Worm (Caenorhabditis elegans) whole organism, L4 larva: ENCODE measurements around the gene fbxa-76.
A peak's percentile ranks its signal among the peaks of the same experiment; 100 is the strongest.
"Not testable (repeated sequence)": the region's sequence is repeated elsewhere in the genome, so short reads cannot be mapped to it uniquely, and the experiment has no call there.

Experiments
- F44E2.7 ChIP-seq: fragments of 200-800 bp; sonication (Bioruptor generic); IDR thresholded peaks from 2 replicates; pipeline ENCODE4 v2.1.2; 2022; ENCODE audit warnings: missing genetic modification characterization, missing compliant biosample characterization
- F49E8.2 ChIP-seq: sonication (generic microtip); optimal IDR thresholded peaks from 2 replicates; lab custom pipeline; 2016; ENCODE audit warnings: missing compliant biosample characterization, mild to moderate bottlenecking, missing genetic modification characterization, borderline replicate concordance
- Y105C5A.15 ChIP-seq: fragments of 200-800 bp; sonication (Bioruptor generic); IDR thresholded peaks from 2 replicates; pipeline ENCODE4 v1.3.6; 2022; ENCODE audit warnings: missing genetic modification characterization, missing compliant biosample characterization
- ZK546.5 ChIP-seq, 2 experiments: sonication (generic microtip); optimal IDR thresholded peaks; 2 replicates each; lab custom pipeline; 2017; ENCODE audit warnings: missing biosample characterization in 2 of 2, missing genetic modification characterization in 2 of 2
- aha-1 ChIP-seq: fragments of 150-350 bp; peaks from one replicate; lab custom pipeline; 2014; ENCODE audit warnings: missing biosample characterization, missing genetic modification characterization
- aly-2 ChIP-seq: sonication (generic microtip); optimal IDR thresholded peaks from 2 replicates; lab custom pipeline; 2018; ENCODE audit warnings: missing biosample characterization, missing genetic modification characterization
- ceh-44 ChIP-seq: fragments of 200-800 bp; sonication (Bioruptor generic); IDR thresholded peaks from 2 replicates; pipeline ENCODE4 v1.3.6; 2022; ENCODE audit warnings: missing genetic modification reagents, missing genetic modification characterization, missing compliant biosample characterization
- ces-1 ChIP-seq: fragments of 150-350 bp; sonication (generic microtip); optimal IDR thresholded peaks from 4 replicates; lab custom pipeline; 2014; ENCODE audit warnings: missing biosample characterization, missing genetic modification reagents, missing genetic modification characterization
- ctbp-1 ChIP-seq: fragments of 200-800 bp; sonication (Bioruptor generic); IDR thresholded peaks from 2 replicates; pipeline ENCODE4 v1.3.6; 2022; ENCODE audit warnings: missing genetic modification reagents, missing genetic modification characterization, missing compliant biosample characterization
- daf-16 ChIP-seq, 3 experiments: sonication (generic microtip); optimal IDR thresholded peaks; 2 replicates each; lab custom pipeline; 2016 to 2017; ENCODE audit warnings: missing genetic modification characterization in 3 of 3, missing genetic modification reagents in 3 of 3, mild to moderate bottlenecking in 2 of 3, missing compliant biosample characterization in 2 of 3, missing biosample characterization in 1 of 3, moderate library complexity in 1 of 3
- daf-8 ChIP-seq: fragments of 200-800 bp; sonication (Bioruptor generic); IDR thresholded peaks from 2 replicates; pipeline ENCODE4 v1.3.6; 2022; ENCODE audit warnings: missing genetic modification characterization, missing compliant biosample characterization
- dmd-6 ChIP-seq: fragments of 200-800 bp; sonication (Bioruptor generic); IDR thresholded peaks from 2 replicates; pipeline ENCODE4 v1.3.6; 2022; ENCODE audit warnings: missing genetic modification reagents, missing genetic modification characterization, missing compliant biosample characterization
- dmd-9 ChIP-seq: fragments of 200-800 bp; sonication (Bioruptor generic); IDR thresholded peaks from 2 replicates; pipeline ENCODE4 v1.3.6; 2022; ENCODE audit warnings: missing genetic modification reagents, missing genetic modification characterization, missing compliant biosample characterization
- dve-1 ChIP-seq: sonication (generic microtip); optimal IDR thresholded peaks from 2 replicates; lab custom pipeline; 2017; ENCODE audit warnings: antibody characterized with exemption, mild to moderate bottlenecking, missing genetic modification characterization, missing compliant biosample characterization; ENCODE audit not compliant: insufficient read depth
- gei-8 ChIP-seq: fragments of 200-800 bp; sonication (Bioruptor generic); optimal IDR thresholded peaks from 2 replicates; lab custom pipeline; 2018; ENCODE audit warnings: mild to moderate bottlenecking, missing genetic modification characterization, missing compliant biosample characterization
- hlh-11 ChIP-seq: fragments of 200-800 bp; sonication (Bioruptor generic); optimal IDR thresholded peaks from 2 replicates; lab custom pipeline; 2018; ENCODE audit warnings: mild to moderate bottlenecking, missing genetic modification characterization, missing compliant biosample characterization
- lin-1 ChIP-seq: fragments of 200-800 bp; sonication (Bioruptor generic); IDR thresholded peaks from 2 replicates; pipeline ENCODE4 v1.3.6; 2022; ENCODE audit warnings: missing genetic modification reagents, missing genetic modification characterization, missing compliant biosample characterization
- lin-39 ChIP-seq: fragments of 150-350 bp; optimal IDR thresholded peaks from 2 replicates; lab custom pipeline; 2014; ENCODE audit warnings: missing biosample characterization, missing genetic modification reagents, missing genetic modification characterization
- mxl-2 ChIP-seq: fragments of 200-800 bp; sonication (Bioruptor generic); conservative IDR thresholded peaks from 2 replicates; pipeline ENCODE4 v1.3.6; 2022; ENCODE audit warnings: missing genetic modification reagents, missing genetic modification characterization, missing compliant biosample characterization
- nhr-10 ChIP-seq: fragments of 150-350 bp; optimal IDR thresholded peaks from 2 replicates; lab custom pipeline; 2014; ENCODE audit warnings: missing biosample characterization, missing genetic modification characterization
- nhr-11 ChIP-seq: fragments of 150-350 bp; optimal IDR thresholded peaks from 2 replicates; lab custom pipeline; 2014; ENCODE audit warnings: missing biosample characterization, missing genetic modification characterization
- nhr-111 ChIP-seq: fragments of 200-800 bp; sonication (Bioruptor generic); optimal IDR thresholded peaks from 2 replicates; lab custom pipeline; 2018; ENCODE audit warnings: mild to moderate bottlenecking, missing genetic modification characterization, missing compliant biosample characterization
- nhr-28 ChIP-seq: fragments of 150-350 bp; optimal IDR thresholded peaks from 2 replicates; lab custom pipeline; 2014; ENCODE audit warnings: missing biosample characterization, missing genetic modification characterization
- php-3 ChIP-seq: fragments of 200-800 bp; sonication (Bioruptor generic); IDR thresholded peaks from 2 replicates; pipeline ENCODE4 v1.3.6; 2022; ENCODE audit warnings: missing genetic modification reagents, missing genetic modification characterization, missing compliant biosample characterization
- pqm-1 ChIP-seq: sonication (generic microtip); optimal IDR thresholded peaks from 2 replicates; lab custom pipeline; 2017; ENCODE audit warnings: missing biosample characterization, missing genetic modification characterization
- saeg-2 ChIP-seq: fragments of 200-800 bp; sonication (Bioruptor generic); IDR thresholded peaks from 2 replicates; pipeline ENCODE4 v1.3.6; 2022; ENCODE audit warnings: missing genetic modification reagents, missing genetic modification characterization, missing compliant biosample characterization
- skn-1 ChIP-seq: fragments of 150-350 bp; optimal IDR thresholded peaks from 2 replicates; lab custom pipeline; 2014; ENCODE audit warnings: missing biosample characterization, missing genetic modification characterization
- snpc-1.2 ChIP-seq: fragments of 200-800 bp; sonication (Bioruptor generic); IDR thresholded peaks from 2 replicates; pipeline ENCODE4 v1.3.6; 2022; ENCODE audit warnings: missing genetic modification reagents, missing genetic modification characterization, missing compliant biosample characterization
- spr-3 ChIP-seq: fragments of 200-800 bp; sonication (Bioruptor generic); optimal IDR thresholded peaks from 2 replicates; lab custom pipeline; 2018; ENCODE audit warnings: mild to moderate bottlenecking, missing genetic modification characterization, missing compliant biosample characterization
- tra-1 ChIP-seq: fragments of 200-800 bp; sonication (Bioruptor generic); IDR thresholded peaks from 2 replicates; pipeline ENCODE4 v1.3.6; 2022; ENCODE audit warnings: missing genetic modification reagents, missing genetic modification characterization, missing compliant biosample characterization
- zag-1 ChIP-seq: fragments of 150-350 bp; optimal IDR thresholded peaks from 2 replicates; lab custom pipeline; 2014; ENCODE audit warnings: missing biosample characterization, missing genetic modification characterization
- ztf-7 ChIP-seq: fragments of 150-350 bp; optimal IDR thresholded peaks from 2 replicates; lab custom pipeline; 2014; ENCODE audit warnings: missing biosample characterization, missing genetic modification characterization

Gene fbxa-76

DNA sequence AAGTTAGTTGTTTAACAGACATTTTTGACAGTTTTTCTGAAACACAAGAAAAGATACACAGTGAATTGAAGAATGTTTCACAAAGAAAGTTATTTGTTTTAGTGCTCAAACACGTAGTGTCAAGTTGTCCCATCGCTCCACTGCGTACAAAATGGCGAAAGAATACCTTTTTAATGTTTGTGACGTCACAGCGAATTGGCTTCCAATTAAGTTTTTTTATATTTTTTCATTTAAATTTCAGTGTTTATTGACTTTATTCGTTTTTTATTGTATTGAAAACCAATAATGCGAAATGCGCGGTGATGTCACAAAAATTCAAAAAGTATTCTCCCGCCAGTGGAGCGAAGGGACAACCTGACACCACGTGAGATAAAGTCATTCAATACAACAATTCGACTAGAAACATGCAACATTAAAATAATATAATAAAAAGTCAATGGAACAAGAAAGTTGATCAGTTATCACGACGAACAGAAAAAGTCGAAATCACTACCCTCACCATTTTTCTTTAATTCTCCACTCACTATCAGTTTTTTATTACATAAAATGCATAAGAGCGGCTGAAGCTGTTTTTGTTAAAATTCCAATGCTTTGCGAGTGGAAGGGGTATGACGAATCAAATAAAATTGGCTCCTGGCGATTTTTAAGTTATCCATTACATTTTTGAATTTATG is 24.8 kb upstream of the fbxa-76 start, which contains the start of gene fbxa-29 (continued):
- TF ChIP-seq nhr-111 (GFP tag; lab: Kevin White, UChicago) (no peak), spr-3 (GFP tag; lab: Kevin White, UChicago) (no peak), dmd-6 (0 out of 2 replicates have a peak, but pooled peaks have one; percentile 10), nhr-10 (tag; lab: Kevin White, UChicago) (no peak)

DNA sequence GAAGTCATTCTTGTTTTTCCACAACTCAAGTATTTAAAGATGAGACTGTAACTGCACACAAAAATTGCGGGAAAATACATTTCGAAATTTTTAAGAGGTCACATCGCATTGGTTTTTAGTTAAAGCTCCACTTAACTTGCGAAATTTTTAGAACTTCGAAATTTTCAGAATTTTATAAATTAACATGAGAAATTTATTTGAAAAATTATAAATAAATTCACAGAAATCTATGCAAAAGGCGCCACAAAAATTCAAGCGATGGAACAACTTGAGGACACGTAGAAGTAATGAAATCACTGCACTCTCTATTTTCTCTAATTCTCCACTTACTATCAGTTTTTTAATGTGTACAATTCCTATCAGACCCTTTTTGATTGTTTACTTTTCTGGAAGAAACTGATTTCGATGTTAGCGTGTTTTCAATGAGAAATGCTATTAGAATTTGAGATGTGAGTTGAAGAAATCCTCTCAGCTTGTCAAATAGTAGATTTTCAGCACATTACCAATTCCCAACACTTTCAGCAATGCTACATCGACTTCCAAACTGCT is 22.5 kb upstream of the fbxa-76 start, which contains the start of gene fbxa-31:
TSS of gene fbxa-31 (minus strand) at position 51 of the 549 bp plus-strand sequence.
- no peak for TF ChIP-seq daf-16 (GFP tag; optimal IDR thresholded peaks at IDR 0.05; lab: Kevin White, UChicago)
- TF ChIP-seq daf-16 (tag; optimal IDR thresholded peaks at IDR 0.05; lab: Kevin White, UChicago) = peak; percentile 75
- TF ChIP-seq ZK546.5 (tag; optimal IDR thresholded peaks at IDR 0.05; lab: Kevin White, UChicago) = no peak
- TF ChIP-seq ctbp-1 = no peak
- TF ChIP-seq F49E8.2 (tag; lab: Kevin White, UChicago) = no peak
- TF ChIP-seq nhr-28 = peak; percentile 29
- no peak for TF ChIP-seq dve-1 (tag; lab: Kevin White, UChicago)
- no peak for TF ChIP-seq nhr-11 (tag; lab: Kevin White, UChicago)
- TF ChIP-seq aly-2 (tag; lab: Kevin White, UChicago) = no peak
- TF ChIP-seq tra-1 (GFP tag; lab: Robert Waterston, UW) = no peak
- TF ChIP-seq saeg-2 (GFP tag; lab: Robert Waterston, UW) = no peak
- TF ChIP-seq ces-1 (GFP tag; lab: Kevin White, UChicago) = no peak
- peak; percentile 40 for TF ChIP-seq aha-1 (tag; lab: Kevin White, UChicago)
- no peak for TF ChIP-seq lin-39 (tag; lab: Kevin White, UChicago)
- no peak for TF ChIP-seq lin-1 (GFP tag; lab: Robert Waterston, UW)
- peak; percentile 1 for TF ChIP-seq hlh-11 (tag; lab: Kevin White, UChicago)
- TF ChIP-seq pqm-1 = peak; percentile 73
- TF ChIP-seq zag-1 = no peak

DNA sequence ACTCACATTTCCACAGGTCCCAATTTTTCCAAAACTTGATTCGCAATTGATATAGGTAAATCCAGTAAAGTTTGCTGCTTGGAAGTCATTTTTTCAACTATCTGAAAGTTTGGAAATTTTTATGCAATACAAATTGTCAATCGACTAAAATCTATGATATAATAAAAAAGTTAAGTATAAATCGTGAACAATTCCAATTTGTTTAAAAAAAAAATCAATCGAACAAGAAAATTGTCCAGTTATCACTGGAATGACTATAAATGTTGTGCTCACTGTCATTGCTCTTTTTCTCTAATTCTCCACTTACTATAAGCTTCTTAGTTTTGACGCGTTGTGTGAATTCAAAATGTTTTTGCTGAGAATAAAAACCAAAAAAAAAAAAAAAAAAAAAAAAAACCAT is 20.2 kb upstream of the fbxa-76 start, which contains the start of gene fbxa-32:
TSS of gene fbxa-32 (minus strand) at position 101 of the 400 bp plus-strand sequence.
- TF ChIP-seq skn-1 (tag; lab: Kevin White, UChicago) (no peak), nhr-111 (GFP tag; lab: Kevin White, UChicago) (no peak), dmd-9 (GFP tag; lab: Robert Waterston, UW) (no peak), nhr-28 (peak; percentile 25), gei-8 (GFP tag; lab: Kevin White, UChicago) (no peak), pqm-1 (peak; percentile 15), dve-1 (tag; lab: Kevin White, UChicago) (peak; percentile 48), mxl-2 (GFP tag; lab: Robert Waterston, UW) (no peak), ceh-44 (no peak), dmd-6 (0 out of 2 replicates have a peak, but pooled peaks have one; percentile 6), php-3 (GFP tag; lab: Robert Waterston, UW) (no peak), daf-16 (GFP tag; optimal IDR thresholded peaks at IDR 0.05; lab: Kevin White, UChicago) (no peak), daf-16 (tag; optimal IDR thresholded peaks at IDR 0.05; lab: Kevin White, UChicago) (peak; percentile 44)

DNA sequence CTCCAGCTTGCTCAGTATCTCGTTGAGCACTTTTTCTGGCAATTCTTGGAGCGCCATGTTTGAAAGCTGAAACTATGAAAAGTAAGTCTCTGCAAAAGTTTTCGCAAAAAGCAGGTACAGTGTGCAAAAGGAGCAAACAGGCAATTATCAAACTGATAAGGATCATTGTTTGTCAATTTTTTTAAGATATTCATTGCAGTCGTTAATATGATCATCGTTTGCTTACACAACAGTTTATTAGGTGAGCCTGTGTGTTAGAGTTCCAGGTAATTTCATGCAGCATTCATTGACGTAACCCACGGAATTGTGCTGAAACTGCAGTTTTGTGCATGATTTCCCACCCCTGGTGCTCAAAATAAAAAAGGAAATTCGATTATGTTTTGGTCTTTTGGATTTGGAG is 17.8 kb upstream of the fbxa-76 start, which contains the start of gene fbxa-151:
TSS of gene fbxa-151 (minus strand) at position 101 of the 400 bp plus-strand sequence.
- not testable (repeated sequence) for TF ChIP-seq F44E2.7 (GFP tag; lab: Robert Waterston, UW); ztf-7 (tag; lab: Kevin White, UChicago); Y105C5A.15 (GFP tag; lab: Robert Waterston, UW)

DNA sequence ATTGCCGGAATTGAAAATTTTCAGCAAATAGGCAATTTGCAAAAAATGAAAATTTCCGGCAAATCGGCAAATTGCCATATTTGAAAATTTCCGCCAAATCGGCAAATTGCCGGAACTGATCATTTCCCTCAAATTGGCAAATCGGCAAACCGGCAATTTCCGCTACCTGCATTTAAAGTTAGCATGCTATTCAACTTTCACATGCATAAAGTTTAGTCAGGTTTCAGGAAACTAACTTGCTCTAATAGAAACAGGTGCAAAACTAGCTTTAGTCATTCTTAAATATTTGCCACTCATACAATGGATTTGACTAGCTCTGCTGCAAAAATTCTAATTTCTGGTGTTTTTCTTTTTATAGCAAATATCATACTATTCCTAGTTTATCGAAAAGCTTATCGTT is 14.7 kb upstream of the fbxa-76 start, which contains the start of gene srz-9:
TSS of gene srz-9 (plus strand) at position 301 of the 400 bp plus-strand sequence.
- TF ChIP-seq daf-8 (GFP tag; lab: Robert Waterston, UW); nhr-28; snpc-1.2 (GFP tag; lab: Robert Waterston, UW): not testable (repeated sequence)
